Worm (Caenorhabditis elegans) whole organism, L4 larva: ENCODE data around the gene tkr-2.

Source experiments
- T20F7.1 ChIP-seq: fragments of 200-800 bp; sonication (Bioruptor generic); optimal IDR thresholded peaks from 2 replicates; lab custom pipeline; 2018; ENCODE audit warnings: mild to moderate bottlenecking, missing genetic modification characterization, missing compliant biosample characterization
- Y75B8A.6 ChIP-seq: fragments of 200-800 bp; sonication (Bioruptor generic); IDR thresholded peaks from 2 replicates; pipeline ENCODE4 v1.3.6; 2022; ENCODE audit warnings: missing genetic modification reagents, missing genetic modification characterization, missing compliant biosample characterization
- aly-2 ChIP-seq: sonication (generic microtip); optimal IDR thresholded peaks from 2 replicates; lab custom pipeline; 2018; ENCODE audit warnings: missing biosample characterization, missing genetic modification characterization
- dpl-1 ChIP-seq: fragments of 150-350 bp; optimal IDR thresholded peaks from 2 replicates; lab custom pipeline; 2014; ENCODE audit warnings: missing biosample characterization, missing genetic modification reagents, missing genetic modification characterization
- duxl-1 ChIP-seq: sonication (generic microtip); optimal IDR thresholded peaks from 2 replicates; lab custom pipeline; 2016; ENCODE audit warnings: mild to moderate bottlenecking, missing genetic modification characterization, moderate library complexity, missing compliant biosample characterization; ENCODE audit not compliant: poor library complexity
- fkh-10 ChIP-seq: fragments of 150-350 bp; optimal IDR thresholded peaks from 2 replicates; lab custom pipeline; 2014; ENCODE audit warnings: missing biosample characterization, missing genetic modification reagents, missing genetic modification characterization
- lin-1 ChIP-seq: fragments of 200-800 bp; sonication (Bioruptor generic); IDR thresholded peaks from 2 replicates; pipeline ENCODE4 v1.3.6; 2022; ENCODE audit warnings: missing genetic modification reagents, missing genetic modification characterization, missing compliant biosample characterization
- lin-39 ChIP-seq: fragments of 150-350 bp; optimal IDR thresholded peaks from 2 replicates; lab custom pipeline; 2014; ENCODE audit warnings: missing biosample characterization, missing genetic modification reagents, missing genetic modification characterization
- madf-5 ChIP-seq, 2 experiments: fragments of 200-800 bp; sonication (Bioruptor generic); IDR thresholded peaks; 2 replicates each; pipeline ENCODE4 v1.3.6; 2022; ENCODE audit warnings: missing compliant biosample characterization in 2 of 2, missing genetic modification characterization in 2 of 2
- mdl-1 ChIP-seq, 2 experiments: fragments of 150-350 bp in 1 of 2; sonication (generic microtip) in 1 of 2; optimal IDR thresholded peaks; 2 replicates each; lab custom pipeline; 2014 to 2017; ENCODE audit warnings: missing biosample characterization in 2 of 2, missing genetic modification characterization in 2 of 2
- nhr-25 ChIP-seq: sonication (generic microtip); optimal IDR thresholded peaks from 2 replicates; lab custom pipeline; 2017; ENCODE audit warnings: missing genetic modification characterization, mild to moderate bottlenecking, missing compliant biosample characterization, antibody characterized with exemption, moderate library complexity, borderline replicate concordance; ENCODE audit not compliant: insufficient read depth
- nhr-28 ChIP-seq: fragments of 150-350 bp; optimal IDR thresholded peaks from 2 replicates; lab custom pipeline; 2014; ENCODE audit warnings: missing biosample characterization, missing genetic modification characterization
- unc-62 ChIP-seq, 3 experiments: fragments of 150-350 bp in 1 of 3; sonication (generic microtip); optimal IDR thresholded peaks in 2 of 3; peaks in 1 of 3; 1 replicate in 1 of 3; 2 replicates in 2 of 3; lab custom pipeline; 2014 to 2017; ENCODE audit warnings: missing biosample characterization in 3 of 3, missing genetic modification characterization in 3 of 3, missing genetic modification reagents in 3 of 3, missing genotype in 1 of 3
- zag-1 ChIP-seq: fragments of 150-350 bp; optimal IDR thresholded peaks from 2 replicates; lab custom pipeline; 2014; ENCODE audit warnings: missing biosample characterization, missing genetic modification characterization

DNA sequence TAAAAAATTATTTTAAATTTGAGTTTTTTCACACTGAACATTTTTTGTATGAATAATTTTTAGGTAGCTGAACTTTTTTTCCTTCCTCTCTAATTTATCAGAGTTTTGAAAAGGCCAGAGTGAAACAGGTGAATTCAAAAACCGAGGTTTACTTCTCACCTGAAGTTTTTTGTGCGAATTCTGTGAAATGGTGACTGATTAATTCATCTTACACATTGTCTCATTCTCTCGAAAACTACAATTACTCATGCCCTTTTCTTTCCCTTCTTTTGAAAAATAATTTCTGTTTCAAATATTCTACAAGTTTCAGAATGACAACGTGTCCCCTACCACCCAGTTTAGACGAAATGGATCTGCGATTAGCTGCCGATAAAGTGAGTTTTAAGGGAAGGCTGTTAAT is at the start of gene tkr-2:
- TF ChIP-seq unc-62 (GFP tag; optimal IDR thresholded peaks at IDR 0.05 in 1 of 2; lab: Kevin White, UChicago) (no peak), unc-62 (tag; optimal IDR thresholded peaks at IDR 0.05; lab: Kevin White, UChicago) (no peak), T20F7.1 (no peak), mdl-1 (tag; optimal IDR thresholded peaks at IDR 0.05; lab: Kevin White, UChicago) (no peak), lin-1 (GFP tag; lab: Robert Waterston, UW) (no peak), dpl-1 (GFP tag; lab: Kevin White, UChicago) (no peak), madf-5 (GFP tag; IDR thresholded peaks at IDR 0.05; lab: Robert Waterston, UW) (no peak), aly-2 (tag; lab: Kevin White, UChicago) (no peak), nhr-25 (tag; lab: Kevin White, UChicago) (no peak), nhr-28 (tag; lab: Kevin White, UChicago) (no peak), zag-1 (tag; lab: Kevin White, UChicago) (no peak), fkh-10 (GFP tag; lab: Kevin White, UChicago) (no peak), duxl-1 (tag; lab: Kevin White, UChicago) (no peak), Y75B8A.6 (GFP tag; lab: Robert Waterston, UW) (no peak), lin-39 (tag; lab: Kevin White, UChicago) (no peak)
